Fruit fly (Drosophila melanogaster): ENCODE results near the gene dj.

Gene dj

DNA sequence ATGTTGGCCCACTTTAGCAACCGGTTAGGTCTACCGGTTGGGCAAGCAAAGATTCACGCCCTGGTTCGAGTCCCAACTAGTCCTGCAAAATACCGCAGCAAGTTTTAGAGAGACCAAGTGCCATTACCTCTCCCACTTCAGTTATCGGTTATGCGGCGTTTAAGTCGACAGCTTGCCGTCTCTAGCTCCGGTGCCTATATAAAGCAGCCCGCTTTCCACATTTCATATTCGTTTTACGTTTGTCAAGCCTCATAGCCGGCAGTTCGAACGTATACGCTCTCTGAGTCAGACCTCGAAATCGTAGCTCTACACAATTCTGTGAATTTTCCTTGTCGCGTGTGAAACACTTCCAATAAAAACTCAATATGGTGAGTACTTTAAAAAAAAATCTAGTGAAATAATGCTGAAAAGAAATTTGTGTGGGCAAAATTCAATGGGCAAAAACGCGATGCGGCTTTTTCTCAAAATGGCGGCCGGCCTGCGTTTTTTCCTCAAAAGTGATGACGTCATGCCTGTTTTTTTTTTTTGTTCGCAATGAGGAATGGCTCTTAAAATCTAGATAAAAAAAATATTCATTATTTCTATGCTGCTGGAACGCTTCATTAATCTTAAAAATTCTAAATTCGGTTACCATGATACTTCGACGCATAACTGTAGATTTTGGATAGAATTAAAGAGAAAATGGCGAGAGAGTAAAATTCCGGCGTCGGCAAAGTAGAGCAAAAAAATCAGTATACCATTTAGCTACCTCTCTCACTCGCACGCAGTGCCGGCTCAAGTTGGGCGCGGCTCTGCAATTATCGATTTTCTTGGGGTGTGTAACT lies 27.5 kb downstream of the dj start, which contains the start of gene alphaTub84B (continued):
- peak; percentile 56 for TF ChIP-seq CG6854 (GFP tag; optimal IDR thresholded peaks at IDR 0.05)
- peak; percentile 56 for TF ChIP-seq CG13123 (GFP tag; optimal IDR thresholded peaks at IDR 0.05)
- peak; percentile 51; the same call in 1 of the 2 replicates for TF ChIP-seq CG32772 (GFP tag; IDR thresholded peaks at IDR 0.05)
- peak; percentile 87 for TF ChIP-seq NC2β (GFP tag; optimal IDR thresholded peaks at IDR 0.05)
- peak; percentile 48 for TF ChIP-seq CG17568 (GFP tag; optimal IDR thresholded peaks at IDR 0.05)
- TF ChIP-seq CG9817 (tag; optimal IDR thresholded peaks at IDR 0.05): no peak
- no peak for TF ChIP-seq Hmx (GFP tag; optimal IDR thresholded peaks at IDR 0.05)
- no peak for TF ChIP-seq CG4820 (GFP tag; optimal IDR thresholded peaks at IDR 0.05)
- TF ChIP-seq en (GFP tag; optimal IDR thresholded peaks at IDR 0.05): peak; percentile 29
- TF ChIP-seq CG12744 (GFP tag; optimal IDR thresholded peaks at IDR 0.05): peak; percentile 56
- peak; percentile 60 for TF ChIP-seq CG13287 (GFP tag; IDR thresholded peaks at IDR 0.05; ENCODE audit: partially characterized antibody)
- peak; percentile 66 for TF ChIP-seq CG6791 (GFP tag; IDR thresholded peaks at IDR 0.05; ENCODE audit: partially characterized antibody)
- peak; percentile 19 for TF ChIP-seq CG6683 (GFP tag; optimal IDR thresholded peaks at IDR 0.05)
- TF ChIP-seq CG14667 (GFP tag; IDR thresholded peaks at IDR 0.05): no peak
- peak; percentile 32 for TF ChIP-seq Deaf1 (tag; optimal IDR thresholded peaks at IDR 0.05)
- TF ChIP-seq CG13296 (GFP tag; optimal IDR thresholded peaks at IDR 0.05): peak; percentile 64
- 0 out of 2 replicates have a peak, but pooled peaks have one; percentile 37 for TF ChIP-seq CG11085 (GFP tag; IDR thresholded peaks at IDR 0.05)
- TF ChIP-seq CG15601 (tag; optimal IDR thresholded peaks at IDR 0.05): peak; percentile 55
- TF ChIP-seq CG14710 (tag; optimal IDR thresholded peaks at IDR 0.05): peak; percentile 54
- TF ChIP-seq Vsx1 (GFP tag; optimal IDR thresholded peaks at IDR 0.05): peak; percentile 54
- TF ChIP-seq CG4707 (GFP tag; optimal IDR thresholded peaks at IDR 0.05): peak; percentile 68
- peak; percentile 36; the same call in 1 of the 3 replicates for TF ChIP-seq CG16813 (GFP tag; IDR thresholded peaks at IDR 0.05; ENCODE audit: partially characterized antibody)
- peak; percentile 18 for TF ChIP-seq CG15011 (GFP tag; optimal IDR thresholded peaks at IDR 0.05)
- TF ChIP-seq CG17361 (GFP tag; IDR thresholded peaks at IDR 0.05): peak; percentile 40; the same call in 1 of the 3 replicates
- no peak for TF ChIP-seq H15 (GFP tag; IDR thresholded peaks at IDR 0.05)
- TF ChIP-seq CG18011 (GFP tag; optimal IDR thresholded peaks at IDR 0.05): no peak
- no peak for TF ChIP-seq crol (GFP tag; IDR thresholded peaks at IDR 0.05)
- peak; percentile 95 for TF ChIP-seq Ets65A (GFP tag)
- no peak for TF ChIP-seq CG10462 (GFP tag; optimal IDR thresholded peaks at IDR 0.05)
- peak; percentile 46; the same call in 1 of the 3 replicates for TF ChIP-seq ase (GFP tag; IDR thresholded peaks at IDR 0.05)
- 0 out of 3 replicates have a peak, but pooled peaks have one; percentile 20 for TF ChIP-seq CG7963 (GFP tag; IDR thresholded peaks at IDR 0.05; ENCODE audit: partially characterized antibody)
- peak; percentile 43 for TF ChIP-seq CTCF (GFP tag; optimal IDR thresholded peaks at IDR 0.05)
- TF ChIP-seq bcd (GFP tag; optimal IDR thresholded peaks at IDR 0.05): peak; percentile 42
- peak; percentile 87 for TF ChIP-seq her (GFP tag; optimal IDR thresholded peaks at IDR 0.05)
- peak; percentile 98 for TF ChIP-seq Med (GFP tag)
- TF ChIP-seq lola (GFP tag; optimal IDR thresholded peaks at IDR 0.05): no peak
- TF ChIP-seq CG17186 (GFP tag; optimal IDR thresholded peaks at IDR 0.05): peak; percentile 62
- TF ChIP-seq abd-A (tag; optimal IDR thresholded peaks at IDR 0.05): peak; percentile 9
- TF ChIP-seq ci (GFP tag; IDR thresholded peaks at IDR 0.05): peak; percentile 89
- TF ChIP-seq Chrac-16 (GFP tag; optimal IDR thresholded peaks at IDR 0.05): peak; percentile 38
- TF ChIP-seq rib (GFP tag; IDR thresholded peaks at IDR 0.05): peak; percentile 74
- TF ChIP-seq pum (GFP tag; optimal IDR thresholded peaks at IDR 0.05): peak; percentile 9
- peak; percentile 66 for TF ChIP-seq CG2875 (GFP tag; optimal IDR thresholded peaks at IDR 0.05)
- TF ChIP-seq CG7987 (GFP tag; optimal IDR thresholded peaks at IDR 0.05): peak; percentile 85
- no peak; the same call in 2 of the 3 replicates for TF ChIP-seq CG11093 (GFP tag; IDR thresholded peaks at IDR 0.05)
- TF ChIP-seq HLH4C (GFP tag; IDR thresholded peaks at IDR 0.05; ENCODE audit: partially characterized antibody): peak; percentile 51; the same call in 2 of the 3 replicates
- TF ChIP-seq nerfin-1 (tag; optimal IDR thresholded peaks at IDR 0.05): peak; percentile 90
- TF ChIP-seq CG6654 (GFP tag; optimal IDR thresholded peaks at IDR 0.05): no peak
